Worm (Caenorhabditis elegans) whole organism, early embryonic: ENCODE measurements around the gene tbb-2.

Experiments used
- B0310.2 ChIP-seq: sonication (generic microtip); optimal IDR thresholded peaks from 2 replicates; lab custom pipeline; 2016; ENCODE audit warnings: mild to moderate bottlenecking, missing genetic modification characterization, missing compliant biosample characterization
- aly-1 ChIP-seq: sonication (generic microtip); optimal IDR thresholded peaks from 2 replicates; lab custom pipeline; 2016; ENCODE audit warnings: missing genetic modification characterization, missing compliant biosample characterization
- ama-1 ChIP-seq: fragments of 150-350 bp; optimal IDR thresholded peaks from 2 replicates; lab custom pipeline; 2014
- hmbx-1 ChIP-seq: sonication (generic microtip); optimal IDR thresholded peaks from 2 replicates; lab custom pipeline; 2016; ENCODE audit warnings: mild to moderate bottlenecking, missing genetic modification characterization, missing compliant biosample characterization
- pes-1 ChIP-seq: fragments of 200-800 bp; sonication (Bioruptor generic); IDR thresholded peaks from 2 replicates; pipeline ENCODE4 v1.3.6; 2022; ENCODE audit warnings: missing genetic modification reagents, missing genetic modification characterization, missing compliant biosample characterization
- scrt-1 ChIP-seq: fragments of 200-800 bp; sonication (Bioruptor generic); IDR thresholded peaks from 2 replicates; pipeline ENCODE4 v1.3.6; 2022; ENCODE audit warnings: missing genetic modification characterization, missing compliant biosample characterization
- sea-1 ChIP-seq: fragments of 200-800 bp; sonication (Bioruptor generic); conservative IDR thresholded peaks from 2 replicates; pipeline ENCODE4 v1.3.6; 2022; ENCODE audit warnings: missing genetic modification characterization, missing compliant biosample characterization
- tbx-37 ChIP-seq: fragments of 200-800 bp; sonication (Bioruptor generic); conservative IDR thresholded peaks from 2 replicates; pipeline ENCODE4 v1.3.6; 2022; ENCODE audit warnings: missing genetic modification reagents, missing genetic modification characterization, missing compliant biosample characterization

ce11 chrIII:3984049-3984484 is 33.4 kb downstream of the tbb-2 start:
- no peak for TF ChIP-seq pes-1
- no peak for TF ChIP-seq ama-1 (lab: Kevin White, UChicago)
- no peak for TF ChIP-seq scrt-1 (GFP tag; lab: Robert Waterston, UW)
- no peak for TF ChIP-seq B0310.2 (tag; lab: Kevin White, UChicago)
- TF ChIP-seq sea-1 (GFP tag; lab: Robert Waterston, UW) = no peak
- TF ChIP-seq tbx-37 (GFP tag; lab: Robert Waterston, UW) = no peak
- no peak for TF ChIP-seq hmbx-1
- TF ChIP-seq aly-1 (tag; lab: Kevin White, UChicago) = no peak
